Worm (Caenorhabditis elegans): ENCODE results near the gene rocf-1.

Gene rocf-1

ce11 chrV:15443708-15444107, 20.6 kb downstream of the rocf-1 start, which contains the start of gene T26H5.10:
Gene T26H5.10 (minus strand): TSS chrV:15443808.
- TF ChIP-seq mep-1 (tag; optimal IDR thresholded peaks at IDR 0.05) (no peak), ceh-90 (tag; optimal IDR thresholded peaks at IDR 0.05) (no peak), nhr-19 (GFP tag; conservative IDR thresholded peaks at IDR 0.05) (no peak), isw-1 (GFP tag; IDR thresholded peaks at IDR 0.05) (no peak), ceh-63 (GFP tag; optimal IDR thresholded peaks at IDR 0.05) (no peak)

DNA sequence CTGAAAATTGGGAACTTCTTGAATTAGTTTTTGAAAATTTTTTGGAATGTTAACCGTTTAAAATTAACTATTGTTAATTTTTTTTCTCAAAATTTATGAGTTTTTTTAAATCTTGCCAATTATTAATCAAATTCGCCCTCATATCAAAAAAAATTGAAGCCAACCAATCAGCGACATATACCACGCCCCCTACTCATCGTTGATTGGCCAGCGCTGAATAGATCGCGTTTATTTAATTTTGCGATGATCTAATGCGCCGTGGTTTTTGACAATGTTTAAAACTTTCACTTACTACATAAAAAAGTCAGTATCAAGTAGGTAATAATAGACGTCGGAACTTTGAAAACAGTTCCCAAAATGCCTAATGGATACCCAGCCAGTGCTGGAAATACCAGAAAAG, 21.9 kb downstream of the rocf-1 start:
- TF ChIP-seq hlh-17 (GFP tag; optimal IDR thresholded peaks at IDR 0.05; ENCODE audit: borderline replicate concordance) = no peak
- no peak for TF ChIP-seq isw-1 (GFP tag; IDR thresholded peaks at IDR 0.05)
- no peak for TF ChIP-seq fos-1 (tag; optimal IDR thresholded peaks at IDR 0.05)
- TF ChIP-seq ceh-8 (GFP tag; optimal IDR thresholded peaks at IDR 0.05) = no peak
- no peak for TF ChIP-seq egl-27 (tag; optimal IDR thresholded peaks at IDR 0.05)
- no peak for TF ChIP-seq nhr-76 (tag; optimal IDR thresholded peaks at IDR 0.05)
- no peak for TF ChIP-seq sox-4 (tag; optimal IDR thresholded peaks at IDR 0.05)

ce11 chrV:15436133-15436532, 28.2 kb downstream of the rocf-1 start:
- no peak for TF ChIP-seq elt-3 (tag; optimal IDR thresholded peaks at IDR 0.05)
- peak; percentile 61 for TF ChIP-seq elt-2 (tag; optimal IDR thresholded peaks at IDR 0.05)

ce11 chrV:15434647-15435046, 29.7 kb downstream of the rocf-1 start:
- TF ChIP-seq ama-1 (optimal IDR thresholded peaks at IDR 0.05) (no peak), nhr-71 (tag; optimal IDR thresholded peaks at IDR 0.05) (no peak), skn-1 (tag; optimal IDR thresholded peaks at IDR 0.05) (no peak), vab-15 (tag; optimal IDR thresholded peaks at IDR 0.05) (no peak), elt-2 (tag; optimal IDR thresholded peaks at IDR 0.05) (peak; percentile 36)

DNA sequence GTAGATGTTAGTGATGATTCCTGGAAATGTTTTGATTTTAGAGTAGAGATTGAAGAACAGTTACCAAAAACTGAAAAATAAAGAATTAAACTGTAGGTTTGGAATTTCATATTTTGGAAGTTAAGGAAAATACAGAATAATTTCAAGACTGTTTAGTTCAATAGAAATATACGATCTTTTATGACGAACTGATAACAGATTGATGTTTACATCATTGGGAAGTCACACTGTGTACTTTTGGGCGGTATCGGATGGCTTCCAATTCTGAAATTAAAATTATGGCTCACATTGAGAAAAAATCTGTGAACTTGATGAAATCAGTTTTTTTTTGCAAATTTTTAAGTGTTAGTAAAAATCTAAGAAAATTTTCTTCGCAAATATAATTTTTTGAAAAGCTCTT, 31.8 kb downstream of the rocf-1 start, which contains the start of gene T26H5.8:
Gene T26H5.8 (minus strand): TSS at position 270 of the 400 bp plus-strand sequence.
- TF ChIP-seq rnt-1 (tag; optimal IDR thresholded peaks at IDR 0.05) (no peak), elt-2 (tag; optimal IDR thresholded peaks at IDR 0.05) (peak; percentile 41), unc-130 (tag; optimal IDR thresholded peaks at IDR 0.05) (no peak), pqm-1 (tag; optimal IDR thresholded peaks at IDR 0.05) (peak; percentile 46), efl-1 (optimal IDR thresholded peaks at IDR 0.05) (no peak), efl-1 (GFP tag; optimal IDR thresholded peaks at IDR 0.05 in 1 of 2) (peak in 1 of 2 experiments; percentile 4), lin-35 (GFP tag; optimal IDR thresholded peaks at IDR 0.05) (peak in 1 of 2 experiments; percentile 25), egl-13 (tag; optimal IDR thresholded peaks at IDR 0.05) (no peak), nhr-20 (tag; optimal IDR thresholded peaks at IDR 0.05) (no peak), ztf-4 (tag; optimal IDR thresholded peaks at IDR 0.05) (no peak), fkh-4 (tag; optimal IDR thresholded peaks at IDR 0.05; ENCODE audit: borderline replicate concordance) (no peak), fkh-10 (GFP tag; optimal IDR thresholded peaks at IDR 0.05) (no peak), mab-9 (GFP tag; IDR thresholded peaks at IDR 0.05) (no peak)

- TF ChIP-seq irx-1 (tag; optimal IDR thresholded peaks at IDR 0.05) (no peak), lin-13 (GFP tag; optimal IDR thresholded peaks at IDR 0.05) (no peak), pax-3 (tag; optimal IDR thresholded peaks at IDR 0.05) (peak; percentile 51), pqm-1 (tag; optimal IDR thresholded peaks at IDR 0.05) (peak; percentile 23), efl-1 (optimal IDR thresholded peaks at IDR 0.05) (no peak), efl-1 (GFP tag; optimal IDR thresholded peaks at IDR 0.05 in 1 of 2) (peak in 1 of 2 experiments; percentile 81), ets-5 (GFP tag; IDR thresholded peaks at IDR 0.05) (no peak), blmp-1 (tag; optimal IDR thresholded peaks at IDR 0.05) (no peak), fos-1 (tag; optimal IDR thresholded peaks at IDR 0.05) (no peak), elt-3 (tag; optimal IDR thresholded peaks at IDR 0.05) (no peak)
Measured at ce11 chrV:15431322-15432052, 32.8 kb downstream of the rocf-1 start.
